Worm (Caenorhabditis elegans) whole organism, young adult: ENCODE results near the gene T07A5.7.
A peak's percentile ranks its signal among the peaks of the same experiment; 100 is the strongest.

ENCODE experiments used
- C17E4.6 ChIP-seq: fragments of 200-800 bp; sonication (Bioruptor generic); IDR thresholded peaks from 2 replicates; pipeline ENCODE4 v1.3.6; 2022; ENCODE audit warnings: missing genetic modification reagents, missing genetic modification characterization, missing compliant biosample characterization
- F33H1.4 ChIP-seq: fragments of 200-800 bp; sonication (Bioruptor generic); IDR thresholded peaks from 2 replicates; pipeline ENCODE4 v1.3.6; 2022; ENCODE audit warnings: missing genetic modification reagents, missing genetic modification characterization, missing compliant biosample characterization
- K11D2.4 ChIP-seq: fragments of 200-800 bp; sonication (Bioruptor generic); IDR thresholded peaks from 2 replicates; pipeline ENCODE4 v1.3.6; 2022; ENCODE audit warnings: missing genetic modification reagents, missing genetic modification characterization, missing compliant biosample characterization
- Y53G8AR.9 ChIP-seq: fragments of 200-800 bp; sonication (Bioruptor generic); conservative IDR thresholded peaks from 2 replicates; pipeline ENCODE4 v1.3.6; 2022; ENCODE audit warnings: missing genetic modification reagents, missing genetic modification characterization, missing compliant biosample characterization
- Y79H2A.3 ChIP-seq: fragments of 200-800 bp; sonication (Bioruptor generic); conservative IDR thresholded peaks from 2 replicates; pipeline ENCODE4 v1.3.6; 2022; ENCODE audit warnings: missing genetic modification reagents, missing genetic modification characterization, missing compliant biosample characterization
- atf-7 ChIP-seq: sonication (generic microtip); optimal IDR thresholded peaks from 2 replicates; lab custom pipeline; 2017; ENCODE audit warnings: mild to moderate bottlenecking, missing genetic modification characterization, missing compliant biosample characterization
- ceh-40 ChIP-seq: fragments of 200-800 bp; sonication (Bioruptor generic); IDR thresholded peaks from 2 replicates; pipeline ENCODE4 v1.3.6; 2022; ENCODE audit warnings: missing genetic modification characterization, missing compliant biosample characterization
- ceh-58 ChIP-seq: fragments of 200-800 bp; sonication (Bioruptor generic); IDR thresholded peaks from 2 replicates; pipeline ENCODE4 v1.3.6; 2022; ENCODE audit warnings: missing genetic modification characterization, missing compliant biosample characterization
- dox-1 ChIP-seq: fragments of 200-800 bp; sonication (Bioruptor generic); IDR thresholded peaks from 2 replicates; pipeline ENCODE4 v1.3.6; 2022; ENCODE audit warnings: missing genetic modification reagents, missing genetic modification characterization, missing compliant biosample characterization
- efl-1 ChIP-seq: fragments of 150-350 bp; optimal IDR thresholded peaks from 2 replicates; lab custom pipeline; 2014; ENCODE audit warnings: missing biosample characterization, missing genetic modification reagents, missing genetic modification characterization
- egl-44 ChIP-seq: fragments of 200-800 bp; sonication (Bioruptor generic); IDR thresholded peaks from 2 replicates; pipeline ENCODE4 v1.3.6; 2022; ENCODE audit warnings: missing genetic modification reagents, missing genetic modification characterization, missing compliant biosample characterization
- him-1 ChIP-seq: sonication (generic microtip); optimal IDR thresholded peaks from 2 replicates; lab custom pipeline; 2016; ENCODE audit warnings: missing genotype, missing genetic modification reagents, missing genetic modification characterization, missing compliant biosample characterization
- hlh-26 ChIP-seq: fragments of 200-800 bp; sonication (Bioruptor generic); conservative IDR thresholded peaks from 2 replicates; pipeline ENCODE4 v1.3.6; 2022; ENCODE audit warnings: missing genetic modification reagents, missing genetic modification characterization, missing compliant biosample characterization
- hmg-1.2 ChIP-seq: fragments of 200-800 bp; sonication (Bioruptor generic); IDR thresholded peaks from 2 replicates; pipeline ENCODE4 v1.3.6; 2022; ENCODE audit warnings: missing genetic modification reagents, missing genetic modification characterization, missing compliant biosample characterization
- hsf-1 ChIP-seq: fragments of 200-800 bp; sonication (Bioruptor generic); IDR thresholded peaks from 2 replicates; pipeline ENCODE4 v1.3.6; 2022; ENCODE audit warnings: missing genetic modification reagents, missing genetic modification characterization, missing compliant biosample characterization
- lsl-1 ChIP-seq: fragments of 200-800 bp; sonication (Bioruptor generic); optimal IDR thresholded peaks from 2 replicates; lab custom pipeline; 2018; ENCODE audit warnings: mild to moderate bottlenecking, missing genetic modification characterization, moderate library complexity, missing compliant biosample characterization
- madf-6 ChIP-seq: fragments of 200-800 bp; sonication (Bioruptor generic); IDR thresholded peaks from 2 replicates; pipeline ENCODE4 v1.3.6; 2022; ENCODE audit warnings: missing genetic modification reagents, missing genetic modification characterization, missing compliant biosample characterization
- mcd-1 ChIP-seq: fragments of 200-800 bp; sonication (Bioruptor generic); IDR thresholded peaks from 2 replicates; pipeline ENCODE4 v1.3.6; 2022; ENCODE audit warnings: missing genetic modification reagents, missing genetic modification characterization, missing compliant biosample characterization
- nhr-27 ChIP-seq: fragments of 200-800 bp; sonication (Bioruptor generic); optimal IDR thresholded peaks from 2 replicates; lab custom pipeline; 2018; ENCODE audit warnings: mild to moderate bottlenecking, missing genetic modification characterization, moderate library complexity, missing compliant biosample characterization
- repo-1 ChIP-seq: sonication (generic microtip); optimal IDR thresholded peaks from 2 replicates; lab custom pipeline; 2017; ENCODE audit warnings: mild to moderate bottlenecking, missing genetic modification characterization, missing compliant biosample characterization
- ztf-18 ChIP-seq: sonication (generic microtip); optimal IDR thresholded peaks from 2 replicates; lab custom pipeline; 2016; ENCODE audit warnings: missing genotype, mild to moderate bottlenecking, missing genetic modification characterization, missing compliant biosample characterization
- ztf-28 ChIP-seq: fragments of 200-800 bp; sonication (Bioruptor generic); IDR thresholded peaks from 2 replicates; pipeline ENCODE4 v1.3.6; 2022; ENCODE audit warnings: missing genetic modification reagents, missing genetic modification characterization, missing compliant biosample characterization
- ztf-6 ChIP-seq: fragments of 200-800 bp; sonication (Bioruptor generic); IDR thresholded peaks from 2 replicates; pipeline ENCODE4 v1.3.6; 2022; ENCODE audit warnings: missing genetic modification reagents, missing genetic modification characterization, missing compliant biosample characterization

T07A5.7 gene

ce11 chrIII:10270778-10271307 lies 40.1 kb downstream of the T07A5.7 start, which contains the start of gene cnk-1 (continued):
- TF ChIP-seq hmg-1.2 (GFP tag; lab: Robert Waterston, UW), result peak; percentile 98
- TF ChIP-seq him-1 (tag; lab: Kevin White, UChicago), result peak; percentile 54
- TF ChIP-seq Y53G8AR.9 (GFP tag; lab: Robert Waterston, UW), result peak; percentile 99
- TF ChIP-seq Y79H2A.3 (GFP tag; lab: Robert Waterston, UW), result peak; percentile 86

- TF ChIP-seq dox-1 (GFP tag; lab: Robert Waterston, UW) (peak; percentile 17; the same call in 1 of the 2 replicates), ztf-18 (tag; lab: Kevin White, UChicago) (peak; percentile 85), mcd-1 (GFP tag; lab: Robert Waterston, UW) (peak; percentile 58)
- TF ChIP-seq, all 124 proteins: peak for 3; not testable (repeated sequence) for 121
Measured at ce11 chrIII:10266824-10267223, 44.1 kb downstream of the T07A5.7 start, which contains the start of gene inpp-4B. Gene inpp-4B, minus strand, starts transcription at chrIII:10266877.

DNA sequence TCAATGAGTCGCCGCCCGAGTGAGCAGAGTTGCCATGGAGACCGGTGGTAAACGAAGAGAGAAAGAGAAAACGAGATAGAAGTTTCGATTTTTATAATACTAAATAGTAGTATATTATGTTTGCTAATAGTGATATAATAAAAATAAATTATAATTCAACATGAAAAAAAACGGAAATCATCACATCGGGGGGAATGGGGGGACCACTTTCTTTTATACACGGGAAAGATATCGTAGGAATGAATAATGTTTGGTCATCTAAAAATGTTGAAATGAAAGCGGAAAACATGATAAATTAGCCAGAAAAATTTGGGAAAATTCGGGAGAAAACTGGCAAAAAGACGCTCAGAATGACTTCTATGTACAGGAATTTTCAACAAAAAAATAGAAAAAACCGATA lies 49.2 kb downstream of the T07A5.7 start, which contains the start of gene bbs-5:
Gene bbs-5 (minus strand): TSS at position 101 of the 400 bp plus-strand sequence.
- TF ChIP-seq F33H1.4 (GFP tag; lab: Robert Waterston, UW) (no peak), atf-7 (tag; lab: Kevin White, UChicago) (no peak), ceh-58 (no peak), repo-1 (tag; lab: Kevin White, UChicago) (no peak), efl-1 (GFP tag; lab: Kevin White, UChicago) (no peak), K11D2.4 (GFP tag; lab: Robert Waterston, UW) (no peak), madf-6 (no peak), ztf-28 (GFP tag; lab: Robert Waterston, UW) (no peak)

ce11 chrIII:10261256-10261655 lies 49.7 kb downstream of the T07A5.7 start:
- TF ChIP-seq lsl-1 (GFP tag; lab: Kevin White, UChicago) (peak; percentile 11), hlh-26 (GFP tag; lab: Robert Waterston, UW) (no peak)

DNA sequence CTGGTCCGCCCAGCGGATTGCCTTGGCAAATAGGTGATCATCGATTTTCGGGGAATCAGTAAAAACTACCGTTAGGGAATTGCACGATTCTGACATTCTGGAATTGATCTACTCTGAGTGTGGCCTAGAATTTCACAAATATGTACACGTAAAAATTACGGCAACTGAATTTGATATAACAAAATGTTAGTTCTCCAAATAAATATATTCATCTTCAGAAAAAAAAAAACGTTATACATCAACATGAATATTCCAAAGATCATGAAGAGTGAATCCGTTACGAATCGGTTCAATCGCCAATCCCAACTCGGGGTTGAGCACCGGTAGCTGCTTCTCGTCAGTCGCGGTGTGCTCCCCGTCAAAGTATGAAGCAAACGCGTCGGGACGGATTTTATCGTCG lies 52.3 kb downstream of the T07A5.7 start, which contains the start of gene rip-1:
Gene rip-1 (minus strand): TSS at position 101 of the 400 bp plus-strand sequence.
- TF ChIP-seq egl-44 (GFP tag; lab: Robert Waterston, UW) (no peak), C17E4.6 (GFP tag; lab: Robert Waterston, UW) (no peak), ztf-18 (tag; lab: Kevin White, UChicago) (no peak), nhr-27 (tag; lab: Kevin White, UChicago) (no peak), ceh-40 (GFP tag; lab: Robert Waterston, UW) (no peak), hmg-1.2 (GFP tag; lab: Robert Waterston, UW) (no peak), hsf-1 (GFP tag; lab: Robert Waterston, UW) (no peak), ztf-6 (no peak)
